Worm (Caenorhabditis elegans): ENCODE results near the gene Y48A6B.8.

The Y48A6B.8 gene

DNA sequence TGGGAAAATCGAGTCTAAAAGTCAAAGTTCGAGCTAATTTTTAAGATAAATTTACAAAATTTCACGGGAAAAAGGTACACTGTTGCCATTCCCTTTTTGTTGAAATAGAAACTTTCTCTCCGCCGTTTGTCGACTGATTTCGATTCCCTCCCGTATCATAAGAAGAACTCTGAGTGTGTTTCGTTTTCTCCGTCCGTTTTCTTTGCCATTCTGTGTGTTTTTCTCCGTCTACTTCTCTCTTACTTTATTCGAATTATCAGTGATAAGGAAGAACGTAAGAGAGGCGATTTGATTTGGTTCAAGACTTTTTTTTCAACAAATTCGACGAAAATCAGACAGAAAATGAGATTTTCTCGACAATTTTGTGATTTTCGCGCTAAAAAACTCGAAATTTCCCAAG is 17.3 kb upstream of the Y48A6B.8 start:
- no peak for TF ChIP-seq W03F9.2 (tag; optimal IDR thresholded peaks at IDR 0.05)
- no peak for TF ChIP-seq dao-5 (tag; optimal IDR thresholded peaks at IDR 0.05)
- TF ChIP-seq him-1 (tag; optimal IDR thresholded peaks at IDR 0.05): no peak

DNA sequence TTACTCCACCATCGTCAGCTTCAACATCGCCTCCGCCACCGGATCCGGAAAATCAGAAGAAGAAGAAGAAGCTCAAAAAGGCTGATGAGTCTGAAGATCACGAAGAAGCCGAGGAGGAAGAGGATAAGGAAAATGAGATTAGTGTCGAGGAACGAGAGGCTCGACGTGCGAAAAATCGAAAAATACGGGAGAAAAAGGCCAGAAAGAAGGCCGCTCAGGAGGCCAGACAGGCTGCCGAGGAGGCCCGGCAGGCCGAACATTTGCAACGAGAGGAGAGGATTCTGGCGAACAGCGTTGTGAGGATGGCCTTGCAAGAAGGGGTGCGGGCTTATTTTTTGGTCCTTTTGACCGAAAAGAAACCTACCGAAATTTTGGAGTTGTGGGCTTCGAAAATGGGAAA is 16.0 kb upstream of the Y48A6B.8 start:
- TF ChIP-seq dao-5 (tag; optimal IDR thresholded peaks at IDR 0.05): no peak
- no peak for TF ChIP-seq W03F9.2 (tag; optimal IDR thresholded peaks at IDR 0.05)
- TF ChIP-seq him-1 (tag; optimal IDR thresholded peaks at IDR 0.05): no peak

DNA sequence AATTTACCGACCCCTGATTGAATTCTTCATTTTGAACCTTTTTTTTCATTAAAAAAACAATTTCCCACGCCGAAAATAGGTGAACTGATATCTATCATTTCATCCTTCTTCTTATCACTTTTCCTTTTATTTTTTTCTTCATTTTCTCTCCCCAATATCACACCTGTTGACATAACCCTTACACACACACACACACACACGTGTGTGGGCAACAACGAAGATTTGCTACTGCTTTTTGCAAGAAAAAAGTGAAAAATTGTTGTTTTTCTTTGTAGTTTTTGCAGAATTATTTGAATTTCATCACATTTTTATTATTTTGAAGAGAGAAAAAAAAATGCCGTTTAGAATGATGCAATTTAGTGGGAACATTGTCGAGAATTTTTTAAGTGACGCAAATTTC is 11.4 kb upstream of the Y48A6B.8 start:
- no peak for TF ChIP-seq him-1 (tag; optimal IDR thresholded peaks at IDR 0.05)
- TF ChIP-seq dao-5 (tag; optimal IDR thresholded peaks at IDR 0.05): no peak
- no peak for TF ChIP-seq W03F9.2 (tag; optimal IDR thresholded peaks at IDR 0.05)

DNA sequence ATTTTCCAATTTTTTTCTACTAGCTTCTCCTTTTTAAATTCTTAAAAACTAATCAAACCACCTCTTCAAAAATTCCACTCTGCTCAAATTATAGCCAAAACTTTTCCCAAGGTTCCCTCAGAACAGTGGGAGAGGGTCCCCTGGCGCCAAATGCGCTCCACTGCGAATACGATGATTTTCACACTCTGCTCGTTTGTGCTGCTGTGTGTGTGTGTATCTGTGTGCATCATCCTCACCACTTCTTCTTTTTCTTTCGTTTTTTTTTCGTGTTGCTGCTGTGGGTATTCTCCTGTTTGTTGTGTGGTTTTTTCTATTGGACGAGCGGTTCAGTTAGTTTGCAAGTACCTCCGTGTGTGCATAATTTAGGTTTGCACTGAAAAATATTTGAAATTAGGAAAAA is 10.0 kb upstream of the Y48A6B.8 start:
- no peak for TF ChIP-seq dao-5 (tag; optimal IDR thresholded peaks at IDR 0.05)
- no peak for TF ChIP-seq W03F9.2 (tag; optimal IDR thresholded peaks at IDR 0.05)
- no peak for TF ChIP-seq him-1 (tag; optimal IDR thresholded peaks at IDR 0.05)

DNA sequence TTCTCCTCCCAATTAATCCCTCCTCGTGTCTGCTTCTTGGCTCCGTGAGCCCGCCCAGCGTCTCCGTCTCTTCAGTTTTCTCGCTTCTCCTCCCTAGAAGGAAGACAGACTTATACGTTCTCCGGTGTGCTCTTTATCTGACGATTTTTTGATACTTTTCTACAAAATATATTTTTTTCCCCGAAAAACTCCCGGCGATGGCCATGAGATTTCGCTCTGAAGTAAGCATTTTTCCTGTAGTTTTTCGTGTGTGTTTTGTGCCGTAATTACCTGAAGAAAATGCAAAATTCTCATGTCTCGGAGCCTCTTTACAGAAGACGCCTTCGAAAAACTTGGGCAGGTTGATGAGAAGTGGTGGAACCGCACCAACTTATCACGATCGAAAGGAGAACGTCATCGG is 7.4 kb upstream of the Y48A6B.8 start, which contains the start of gene spat-2:
Gene spat-2, plus strand, starts transcription at position 301 of the 400 bp plus-strand sequence.
- TF ChIP-seq W03F9.2 (tag; optimal IDR thresholded peaks at IDR 0.05) (no peak), him-1 (tag; optimal IDR thresholded peaks at IDR 0.05) (no peak), dao-5 (tag; optimal IDR thresholded peaks at IDR 0.05) (no peak)

DNA sequence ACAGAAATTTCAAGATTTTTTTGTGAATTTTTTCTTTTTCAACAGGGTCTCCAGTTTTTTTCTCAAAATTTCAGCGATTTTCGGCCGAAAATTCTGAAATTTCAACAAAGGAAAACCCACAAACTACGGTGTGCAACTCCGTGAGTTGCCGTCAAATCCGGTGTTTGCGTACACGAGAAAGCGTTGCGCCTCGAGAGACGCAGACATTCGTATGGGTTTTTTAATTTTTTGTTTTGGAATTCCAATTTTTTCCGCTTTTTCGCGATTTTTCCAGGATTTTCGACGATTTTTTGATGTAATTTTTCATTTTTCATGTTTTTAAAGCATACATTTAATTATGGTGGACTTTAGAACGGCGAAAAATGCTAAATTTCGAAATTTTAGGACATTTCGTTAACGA is 6.9 kb upstream of the Y48A6B.8 start:
- TF ChIP-seq him-1 (tag; optimal IDR thresholded peaks at IDR 0.05) (peak; percentile 9), W03F9.2 (tag; optimal IDR thresholded peaks at IDR 0.05) (peak; percentile 81), dao-5 (tag; optimal IDR thresholded peaks at IDR 0.05) (no peak)

DNA sequence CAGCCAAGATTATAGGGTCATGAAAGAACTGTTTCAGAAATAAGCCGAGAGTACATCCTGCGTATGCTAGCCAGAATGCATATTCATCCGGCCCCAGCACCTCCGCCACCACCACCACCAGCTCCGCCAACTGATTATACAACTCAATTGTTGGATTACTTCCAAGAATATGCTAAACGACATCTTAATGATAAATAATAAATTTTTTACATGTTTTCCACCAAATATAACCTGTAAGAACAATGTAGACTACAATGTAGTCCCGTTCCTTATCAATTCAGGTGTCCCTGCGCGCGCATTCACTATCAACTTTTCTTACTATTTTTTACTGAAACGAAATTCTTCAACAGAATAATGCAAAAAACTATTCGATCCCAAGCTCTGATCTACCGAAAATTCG is 3.6 kb upstream of the Y48A6B.8 start, which contains the start of gene Y48A6B.9:
Gene Y48A6B.9, plus strand, starts transcription at position 301 of the 400 bp plus-strand sequence.
- TF ChIP-seq W03F9.2 (tag; optimal IDR thresholded peaks at IDR 0.05): no peak
- TF ChIP-seq dao-5 (tag; optimal IDR thresholded peaks at IDR 0.05): no peak
- TF ChIP-seq him-1 (tag; optimal IDR thresholded peaks at IDR 0.05): no peak

DNA sequence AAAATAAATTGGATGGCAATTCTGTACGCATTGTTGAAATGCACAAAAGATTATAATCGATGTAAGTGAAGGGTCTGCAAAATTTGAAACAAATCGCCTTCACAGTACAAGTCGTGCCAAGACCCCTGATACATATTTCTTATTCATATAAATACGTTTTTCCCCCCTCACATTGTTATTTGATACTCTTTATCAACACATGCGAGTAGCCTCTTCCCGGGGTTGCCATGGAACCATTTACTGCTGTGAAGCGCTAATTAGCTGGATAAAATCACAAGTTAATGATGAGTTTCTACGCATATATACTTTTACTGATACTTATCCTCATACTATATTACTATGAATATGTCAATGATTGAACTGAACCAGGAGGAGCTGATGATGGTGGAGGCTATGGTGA is 2.1 kb upstream of the Y48A6B.8 start, which contains the start of gene Y48A6B.14:
Gene Y48A6B.14, plus strand, starts transcription at position 301 of the 400 bp plus-strand sequence.
- no peak for TF ChIP-seq dao-5 (tag; optimal IDR thresholded peaks at IDR 0.05)
- no peak for TF ChIP-seq him-1 (tag; optimal IDR thresholded peaks at IDR 0.05)
- no peak for TF ChIP-seq W03F9.2 (tag; optimal IDR thresholded peaks at IDR 0.05)

DNA sequence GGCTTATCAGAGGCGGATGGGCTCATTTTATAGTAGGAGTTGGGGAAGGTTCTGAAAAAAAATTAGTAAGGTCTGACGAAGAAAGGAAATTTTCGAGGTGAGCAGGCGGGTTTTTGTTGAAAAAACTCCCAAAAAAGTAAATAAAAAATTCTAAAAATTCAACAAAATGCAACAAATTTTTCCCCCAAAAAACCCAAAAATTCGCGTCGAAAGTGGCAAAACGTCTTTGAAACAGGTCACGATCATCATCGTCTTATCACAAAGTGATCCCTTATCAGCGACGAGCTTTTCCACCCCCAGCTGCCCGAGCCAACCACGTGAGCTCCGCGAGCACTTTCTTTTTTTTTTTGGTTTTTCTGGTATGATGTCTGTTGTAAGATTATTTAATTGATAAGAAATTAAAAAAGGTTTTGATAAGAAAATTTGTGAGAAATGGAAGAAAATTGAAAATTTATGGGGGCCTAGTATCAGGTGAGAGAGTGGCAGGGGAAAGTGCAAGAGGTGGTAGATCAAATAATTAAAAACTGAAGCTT is 2.7 kb downstream of the Y48A6B.8 start, which contains the start of gene Y48A6B.7:
Gene Y48A6B.7, minus strand, starts transcription at position 51 of the 533 bp plus-strand sequence.
- TF ChIP-seq him-1 (tag; optimal IDR thresholded peaks at IDR 0.05) (no peak), W03F9.2 (tag; optimal IDR thresholded peaks at IDR 0.05) (peak; percentile 28), dao-5 (tag; optimal IDR thresholded peaks at IDR 0.05) (no peak)

DNA sequence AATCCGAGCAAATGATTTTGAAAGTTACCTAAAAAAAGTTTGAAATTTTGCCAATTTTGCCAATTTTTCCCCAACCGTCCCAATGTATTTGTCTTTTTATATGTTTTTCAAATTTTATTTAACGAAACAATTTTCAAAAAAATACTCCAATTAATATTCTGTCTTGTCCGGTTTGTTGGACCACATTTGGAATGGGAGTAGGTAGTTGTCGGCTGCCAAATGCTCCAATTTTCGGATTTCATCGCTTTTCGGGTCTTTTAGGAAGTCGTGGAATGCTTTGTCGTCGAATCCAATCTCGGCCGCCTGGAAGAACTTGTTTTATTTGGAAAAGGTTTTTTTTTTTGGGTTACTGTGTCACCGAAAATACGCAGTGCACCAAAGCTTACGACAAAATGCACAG is 4.1 kb downstream of the Y48A6B.8 start:
- TF ChIP-seq W03F9.2 (tag; optimal IDR thresholded peaks at IDR 0.05) (no peak), him-1 (tag; optimal IDR thresholded peaks at IDR 0.05) (no peak), dao-5 (tag; optimal IDR thresholded peaks at IDR 0.05) (no peak)

DNA sequence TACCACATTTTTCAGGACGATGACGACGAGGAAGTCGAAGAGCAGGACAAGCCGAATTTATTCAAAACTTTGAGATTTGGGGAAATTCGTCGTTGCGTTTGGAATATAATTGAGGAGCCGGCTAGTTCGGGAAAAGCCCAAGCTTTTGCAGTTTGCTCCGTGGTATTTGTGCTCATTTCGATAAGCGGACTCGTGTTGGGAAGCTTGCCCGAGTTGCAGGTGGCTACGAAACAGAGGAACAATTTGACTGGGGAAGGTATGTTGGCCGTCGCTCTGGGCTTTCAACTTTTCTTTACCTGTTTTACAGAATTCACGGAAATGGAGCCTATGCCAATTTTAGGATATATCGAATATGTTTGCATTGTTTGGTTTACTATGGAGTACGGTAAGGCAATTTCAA is 7.0 kb downstream of the Y48A6B.8 start:
- no peak for TF ChIP-seq W03F9.2 (tag; optimal IDR thresholded peaks at IDR 0.05)
- TF ChIP-seq him-1 (tag; optimal IDR thresholded peaks at IDR 0.05): no peak
- no peak for TF ChIP-seq dao-5 (tag; optimal IDR thresholded peaks at IDR 0.05)

DNA sequence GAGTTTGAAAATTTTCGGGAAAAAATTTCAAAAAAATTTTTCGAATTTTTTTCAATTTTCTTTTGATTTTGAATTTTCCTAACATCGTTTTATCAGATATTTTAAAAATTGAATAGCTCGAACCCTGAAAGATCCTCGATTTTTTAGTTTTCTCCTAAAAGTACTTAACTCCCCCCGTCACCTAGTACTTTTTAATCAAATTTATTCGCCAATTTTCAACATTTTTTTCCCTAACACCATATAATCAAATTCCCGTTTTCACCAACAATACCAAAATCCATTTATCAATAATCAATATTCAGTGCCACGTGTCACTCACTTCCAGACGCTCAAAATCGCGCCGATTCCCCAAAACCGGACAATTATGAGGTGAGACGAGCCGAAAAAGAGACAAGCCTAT is 17.0 kb downstream of the Y48A6B.8 start, which contains the start of gene kvs-4:
Gene kvs-4, plus strand, starts transcription at position 301 of the 400 bp plus-strand sequence.
- TF ChIP-seq W03F9.2 (tag; optimal IDR thresholded peaks at IDR 0.05) (no peak), him-1 (tag; optimal IDR thresholded peaks at IDR 0.05) (no peak), dao-5 (tag; optimal IDR thresholded peaks at IDR 0.05) (no peak)

DNA sequence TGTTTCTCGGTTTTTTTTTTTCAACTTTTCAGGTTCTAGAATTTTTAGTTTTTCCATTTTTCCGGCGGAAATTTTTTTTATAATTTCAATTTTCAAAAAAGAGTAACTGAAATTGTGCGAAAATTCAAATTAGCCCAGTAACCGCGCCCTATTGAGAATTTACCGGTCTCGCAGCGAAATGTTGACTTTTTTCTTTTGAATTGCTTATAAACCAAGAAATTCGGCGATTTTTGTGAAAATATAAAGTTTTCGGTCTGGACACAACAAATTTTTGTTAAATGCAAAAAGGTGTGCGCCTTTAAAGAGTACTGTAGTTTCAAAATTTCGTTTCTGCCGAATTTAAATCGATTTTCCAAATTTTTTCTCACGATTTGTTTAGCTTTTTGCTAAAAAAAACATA is 18.6 kb downstream of the Y48A6B.8 start:
- TF ChIP-seq dao-5 (tag; optimal IDR thresholded peaks at IDR 0.05): no peak
- TF ChIP-seq him-1 (tag; optimal IDR thresholded peaks at IDR 0.05): no peak
- no peak for TF ChIP-seq W03F9.2 (tag; optimal IDR thresholded peaks at IDR 0.05)

DNA sequence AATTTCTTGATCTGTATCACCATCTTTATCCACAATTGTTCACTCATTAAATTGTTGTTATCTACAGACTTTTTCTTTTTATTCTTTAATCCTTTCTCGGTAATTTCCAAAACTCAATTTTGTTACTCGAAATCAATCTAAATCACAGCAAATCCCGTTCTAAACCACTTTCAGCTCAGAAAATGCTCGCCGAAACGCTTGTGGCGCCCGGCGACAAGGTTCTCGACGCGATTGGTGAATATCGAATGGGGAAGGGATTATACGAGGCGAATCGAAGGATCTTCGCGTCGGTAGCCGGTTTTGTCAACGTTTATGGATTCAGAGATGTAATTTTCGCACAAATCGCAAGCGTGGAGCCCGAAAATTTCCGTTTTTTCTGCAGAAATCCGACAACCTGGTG is 20.4 kb downstream of the Y48A6B.8 start, which contains the start of gene exos-1:
Gene exos-1, plus strand, starts transcription at position 175 of the 400 bp plus-strand sequence.
- TF ChIP-seq dao-5 (tag; optimal IDR thresholded peaks at IDR 0.05) (no peak), him-1 (tag; optimal IDR thresholded peaks at IDR 0.05) (no peak), W03F9.2 (tag; optimal IDR thresholded peaks at IDR 0.05) (no peak)
